Worm (Caenorhabditis elegans) whole organism, dauer: Measurements from ENCODE around the gene nlp-33.

ENCODE experiments used
- unc-62 ChIP-seq: sonication (generic microtip); optimal IDR thresholded peaks from 2 replicates; lab custom pipeline; 2017; ENCODE audit warnings: missing biosample characterization, missing genetic modification reagents, missing genetic modification characterization

nlp-33 gene

DNA sequence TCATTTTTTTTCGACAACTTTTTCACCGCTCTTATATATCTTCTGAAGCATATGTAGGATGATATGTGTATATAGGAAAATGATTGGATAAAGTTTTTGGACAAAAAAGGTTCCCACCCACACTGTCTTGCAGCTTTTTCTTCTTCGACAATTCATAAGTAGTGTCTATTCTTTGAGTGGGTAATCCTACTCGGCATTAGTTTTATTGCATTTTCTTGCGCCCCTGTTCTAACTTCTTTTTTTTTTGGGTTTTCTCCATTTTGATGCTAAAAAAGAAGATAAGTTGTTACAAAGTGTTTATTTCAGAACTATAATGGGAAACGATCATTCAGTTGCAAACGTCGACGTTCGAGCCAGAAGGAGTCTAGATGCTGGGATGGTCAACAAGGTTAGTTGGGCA, 12.8 kb upstream of the nlp-33 start, which contains the start of gene glb-3:
Gene glb-3, plus strand, starts transcription at position 301 of the 400 bp plus-strand sequence.
- TF ChIP-seq unc-62 (GFP tag; lab: Kevin White, UChicago), result no peak

- TF ChIP-seq unc-62 (GFP tag; lab: Kevin White, UChicago), result no peak
Measured at ce11 chrV:11140326-11140725, 6.8 kb upstream of the nlp-33 start.

DNA sequence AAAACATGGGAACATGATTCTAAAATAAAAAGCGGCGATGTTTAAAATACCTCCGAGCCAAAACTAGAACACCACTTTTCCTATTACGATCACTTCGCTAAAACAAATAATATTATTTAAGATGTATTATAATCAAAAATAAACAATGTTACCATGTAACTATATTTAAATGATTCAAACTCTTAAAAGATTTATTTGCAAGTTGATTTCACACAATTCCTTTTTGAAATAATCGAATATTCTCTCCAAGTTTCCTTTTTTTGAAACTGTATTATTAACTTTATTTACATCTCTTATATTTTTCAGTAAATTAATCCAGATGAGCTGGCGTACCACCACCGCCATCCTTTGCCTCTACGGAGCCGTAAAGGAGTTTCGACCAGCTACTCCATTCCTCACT, 6.0 kb upstream of the nlp-33 start, which contains the start of gene folt-1:
Gene folt-1, plus strand, starts transcription at position 301 of the 400 bp plus-strand sequence.
- TF ChIP-seq unc-62 (GFP tag; lab: Kevin White, UChicago), result no peak

- no peak for TF ChIP-seq unc-62 (GFP tag; lab: Kevin White, UChicago)
Measured at ce11 chrV:11144694-11145093, 2.5 kb upstream of the nlp-33 start, which contains the start of gene C06H2.7. C06H2.7 (minus strand) TSS chrV:11144794.

- no peak for TF ChIP-seq unc-62 (GFP tag; lab: Kevin White, UChicago)
Measured at ce11 chrV:11147780-11148144, 616 bp downstream of the nlp-33 start.

ce11 chrV:11148971-11149370, 1.8 kb downstream of the nlp-33 start:
- TF ChIP-seq unc-62 (GFP tag; lab: Kevin White, UChicago), result no peak

DNA sequence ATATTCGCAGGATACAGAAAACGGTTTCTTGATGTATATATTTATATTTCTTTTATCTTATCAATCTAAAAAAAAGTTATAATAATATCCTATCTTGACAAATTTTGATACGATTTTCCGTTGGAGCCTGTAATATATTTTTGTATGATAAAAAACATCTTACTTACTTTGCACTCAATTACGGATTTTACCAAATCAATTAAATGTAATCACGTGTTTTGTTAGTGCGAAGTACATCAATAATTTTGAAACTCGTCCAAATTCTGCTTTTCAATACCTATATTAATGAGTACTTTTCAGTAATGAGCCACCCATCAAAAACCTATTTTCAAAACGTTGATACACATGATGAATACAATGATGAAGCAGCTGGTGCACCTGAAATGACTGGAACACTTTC, 2.3 kb downstream of the nlp-33 start, which contains the start of gene T19C4.1:
Gene T19C4.1, plus strand, starts transcription at position 301 of the 400 bp plus-strand sequence.
- no peak for TF ChIP-seq unc-62 (GFP tag; lab: Kevin White, UChicago)

ce11 chrV:11152333-11152732, 5.2 kb downstream of the nlp-33 start, which contains the start of gene srg-39:
srg-39 (minus strand) TSS chrV:11152433.
- TF ChIP-seq unc-62 (GFP tag; lab: Kevin White, UChicago), result no peak

- no peak for TF ChIP-seq unc-62 (GFP tag; lab: Kevin White, UChicago)
Measured at ce11 chrV:11155553-11155952, 8.4 kb downstream of the nlp-33 start, which contains the start of gene srg-38. srg-38 (minus strand) TSS chrV:11155653.

DNA sequence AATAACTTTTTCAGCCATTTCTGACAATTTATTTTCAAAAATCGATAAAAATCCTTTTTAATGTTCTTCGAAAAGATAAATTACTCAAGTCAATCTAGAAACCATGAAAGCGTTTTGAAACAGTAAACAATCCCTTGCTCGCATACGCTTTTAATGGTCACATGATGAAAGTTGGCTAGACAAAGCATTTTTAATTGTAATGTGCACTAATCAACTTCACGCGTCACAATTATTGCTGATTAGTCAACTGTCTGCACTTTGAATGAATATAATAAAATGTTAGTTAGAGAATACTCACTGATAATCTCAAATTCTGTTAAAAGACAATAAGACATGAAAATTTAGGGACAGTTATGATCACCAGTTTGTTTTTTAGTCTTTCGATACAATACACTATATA, 9.4 kb downstream of the nlp-33 start:
- TF ChIP-seq unc-62 (GFP tag; lab: Kevin White, UChicago), result no peak

DNA sequence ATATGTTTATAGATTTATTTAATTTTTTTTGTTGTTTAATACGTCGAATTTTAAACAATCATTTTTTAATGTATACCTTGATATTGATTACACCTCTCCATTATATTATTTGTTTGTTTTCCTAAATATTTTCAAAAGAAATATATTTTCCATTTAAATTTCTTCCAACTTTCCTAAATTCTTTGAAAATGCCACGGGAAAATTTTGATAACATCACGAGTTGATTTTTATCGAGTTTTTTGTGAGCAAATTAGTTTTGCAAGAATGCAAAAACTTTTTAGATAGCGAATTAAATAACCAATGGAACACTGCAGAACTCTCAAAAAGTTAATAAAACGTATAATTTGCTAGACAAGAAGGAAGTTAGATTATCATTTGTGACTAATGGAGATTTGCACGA, 10.8 kb downstream of the nlp-33 start, which contains the start of gene srg-42:
Gene srg-42, minus strand, starts transcription at position 101 of the 400 bp plus-strand sequence.
- no peak for TF ChIP-seq unc-62 (GFP tag; lab: Kevin White, UChicago)

DNA sequence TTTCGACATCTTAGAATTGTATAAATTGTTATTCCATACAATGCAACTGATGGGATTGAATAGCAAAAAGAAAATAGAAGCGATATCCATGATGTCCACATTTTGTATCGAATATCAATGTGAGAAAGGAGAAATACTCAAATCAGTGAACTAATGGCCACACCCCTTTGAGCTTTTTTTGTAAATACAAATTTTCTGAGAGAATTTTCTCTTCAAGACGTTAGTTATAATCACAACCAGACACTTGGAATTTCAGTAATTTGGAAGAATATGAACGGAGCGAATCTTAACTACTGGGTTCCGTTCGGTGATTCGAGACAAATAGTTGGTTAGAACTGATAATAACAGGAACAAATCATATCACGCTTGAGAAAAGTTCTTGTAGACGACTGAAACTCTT, 14.6 kb downstream of the nlp-33 start, which contains the start of gene srg-41:
Gene srg-41, minus strand, starts transcription at position 101 of the 400 bp plus-strand sequence.
- TF ChIP-seq unc-62 (GFP tag; lab: Kevin White, UChicago), result no peak

DNA sequence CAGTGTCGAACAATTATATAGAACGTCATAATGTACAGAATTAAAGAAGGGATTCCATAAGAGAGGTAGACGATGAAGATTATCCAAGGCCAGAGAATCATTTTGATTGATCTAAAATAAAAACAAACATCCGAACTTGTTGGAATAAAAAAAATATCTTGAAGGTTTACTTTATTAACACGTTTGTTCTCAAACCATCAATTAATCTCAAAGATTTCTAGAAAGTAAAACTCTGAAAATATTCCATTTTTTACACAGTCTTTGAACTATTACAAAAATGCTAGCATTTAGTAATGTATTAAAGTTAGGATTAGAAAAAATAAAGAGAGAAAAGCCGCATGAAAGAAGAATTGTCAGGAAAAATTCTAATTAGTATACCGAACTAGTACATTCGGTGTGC, 17.3 kb downstream of the nlp-33 start, which contains the start of gene srg-40:
Gene srg-40, minus strand, starts transcription at position 101 of the 400 bp plus-strand sequence.
- no peak for TF ChIP-seq unc-62 (GFP tag; lab: Kevin White, UChicago)

- no peak for TF ChIP-seq unc-62 (GFP tag; lab: Kevin White, UChicago)
Measured at ce11 chrV:11167745-11168144, 20.6 kb downstream of the nlp-33 start.

ce11 chrV:11170564-11171329, 23.6 kb downstream of the nlp-33 start:
- no peak for TF ChIP-seq unc-62 (GFP tag; lab: Kevin White, UChicago)

ce11 chrV:11171906-11172305, 24.8 kb downstream of the nlp-33 start, which contains the start of gene T19C4.5:
T19C4.5 (plus strand) TSS chrV:11172213.
- TF ChIP-seq unc-62 (GFP tag; lab: Kevin White, UChicago), result no peak
